Worm (Caenorhabditis elegans) whole organism, L4/young adult: ENCODE measurements around the gene T19C4.5.

Source experiments
- W03F9.2 ChIP-seq: fragments of 150-350 bp; optimal IDR thresholded peaks from 2 replicates; lab custom pipeline; 2014; ENCODE audit warnings: missing biosample characterization, missing genetic modification characterization
- dao-5 ChIP-seq: sonication (generic microtip); optimal IDR thresholded peaks from 2 replicates; lab custom pipeline; 2016; ENCODE audit warnings: missing genotype, missing genetic modification characterization, moderate library complexity, missing compliant biosample characterization
- him-1 ChIP-seq: sonication (generic microtip); optimal IDR thresholded peaks from 2 replicates; lab custom pipeline; 2016; ENCODE audit warnings: missing genotype, missing genetic modification reagents, missing genetic modification characterization, missing compliant biosample characterization

- no peak for TF ChIP-seq dao-5
- TF ChIP-seq him-1 (tag; lab: Kevin White, UChicago), result no peak
- no peak for TF ChIP-seq W03F9.2 (tag; lab: Kevin White, UChicago)
Observed at ce11 chrV:11171906-11172305, at the start of gene T19C4.5.
